Fruit fly (Drosophila melanogaster) whole organism, prepupa: ENCODE results near the gene Sk1.

Experiments used
- Eip93F ChIP-seq: fragments of 200-800 bp; sonication (Bioruptor generic); optimal IDR thresholded peaks from 2 replicates; lab custom pipeline; 2016; ENCODE audit warnings: missing biosample characterization, mild to moderate bottlenecking, missing genetic modification characterization
- esn ChIP-seq: fragments of 200-800 bp; sonication (Bioruptor generic); optimal IDR thresholded peaks from 2 replicates; lab custom pipeline; 2016; ENCODE audit warnings: missing biosample characterization, mild to moderate bottlenecking, missing genetic modification characterization, moderate library complexity
- fd85E ChIP-seq: fragments of 200-800 bp; sonication (Bioruptor generic); optimal IDR thresholded peaks from 3 replicates; lab custom pipeline; 2016; ENCODE audit warnings: missing biosample characterization, missing genetic modification characterization
- pdm3 ChIP-seq: fragments of 200-800 bp; sonication (Bioruptor generic); optimal IDR thresholded peaks from 3 replicates; lab custom pipeline; 2016; ENCODE audit warnings: missing biosample characterization, missing genetic modification characterization

DNA sequence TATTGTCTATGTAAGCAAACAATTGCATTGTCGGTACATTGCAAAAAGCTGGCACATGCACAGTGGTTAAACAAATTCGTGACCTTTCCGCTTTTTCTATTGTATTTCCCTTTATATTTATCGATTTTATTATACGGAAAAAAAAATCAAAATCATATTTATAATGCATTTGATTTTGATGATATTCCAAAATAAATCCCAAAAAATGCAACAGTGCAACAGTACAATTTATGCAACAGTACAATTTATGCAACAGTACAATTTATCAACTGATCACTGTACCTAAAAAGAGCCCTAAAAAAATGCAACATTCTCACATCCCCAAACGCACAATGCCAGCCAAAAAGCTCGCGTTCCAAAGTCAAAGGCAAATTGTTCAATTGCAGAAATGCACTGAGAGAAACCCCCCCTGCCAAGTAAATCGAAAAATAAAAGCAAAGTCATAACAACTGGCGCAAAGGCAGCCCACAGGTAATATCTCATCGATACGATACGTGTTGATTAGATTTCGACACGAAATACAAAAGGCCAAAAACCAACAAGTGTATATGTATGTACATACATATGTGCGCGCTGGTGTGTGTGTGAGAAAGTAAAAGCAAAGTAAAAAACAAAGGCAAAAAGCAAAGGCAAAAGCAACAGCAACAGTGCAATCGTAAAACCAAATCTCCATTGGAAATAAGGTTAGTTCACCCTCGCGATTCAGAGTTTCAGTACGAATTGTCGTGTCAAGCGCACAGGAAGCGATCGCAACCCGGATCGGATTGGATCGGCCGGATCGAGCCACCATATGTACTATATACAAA, at the start of gene Sk1:
- TF ChIP-seq Eip93F (no peak), esn (GFP tag; lab: Kevin White, UChicago) (peak; percentile 33), pdm3 (GFP tag; lab: Kevin White, UChicago) (peak; percentile 12), fd85E (no peak)
